Worm (Caenorhabditis elegans) whole organism, L1 larva: ENCODE results near the gene gpx-4.

Experiments
- aly-2 ChIP-seq: fragments of 150-350 bp; optimal IDR thresholded peaks from 2 replicates; lab custom pipeline; 2014; ENCODE audit warnings: missing biosample characterization, missing genetic modification characterization
- unc-62 ChIP-seq: fragments of 150-350 bp; optimal IDR thresholded peaks from 2 replicates; lab custom pipeline; 2014; ENCODE audit warnings: missing biosample characterization, missing genetic modification reagents, missing genetic modification characterization

- TF ChIP-seq aly-2 (tag; lab: Kevin White, UChicago): no peak
- TF ChIP-seq unc-62: no peak
Observed at ce11 chrIV:2707012-2707411, 32.2 kb upstream of the gpx-4 start, which contains the start of gene ubc-8.
